Fruit fly (Drosophila melanogaster): ENCODE results near the gene Spn75F.

DNA sequence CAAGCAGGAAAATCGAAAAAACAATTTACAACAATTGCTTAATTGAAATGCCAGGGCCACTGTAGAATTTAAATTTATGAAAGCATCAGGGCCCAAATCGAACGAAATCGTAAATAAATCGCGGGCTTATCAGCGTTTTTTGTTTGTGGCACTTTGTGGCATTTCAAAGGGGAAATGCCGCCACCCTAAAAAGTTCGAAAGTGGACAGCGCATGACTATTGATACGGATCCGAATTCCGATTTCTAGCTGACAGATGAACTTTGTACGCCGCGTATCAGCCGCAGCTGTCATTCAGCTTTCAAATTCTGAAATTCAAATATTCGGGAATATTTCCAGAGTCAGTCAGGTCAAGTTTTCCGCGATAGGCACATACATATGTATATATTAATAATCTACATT is 26.8 kb upstream of the Spn75F start:
- TF ChIP-seq CG16779 (tag; optimal IDR thresholded peaks at IDR 0.05) (no peak), CG6792 (GFP tag; optimal IDR thresholded peaks at IDR 0.05) (no peak), Eip93F (GFP tag; optimal IDR thresholded peaks at IDR 0.05) (no peak), achi (GFP tag; optimal IDR thresholded peaks at IDR 0.05) (no peak), OdsH (GFP tag; optimal IDR thresholded peaks at IDR 0.05) (no peak), Hr39 (GFP tag; optimal IDR thresholded peaks at IDR 0.05) (no peak), CG6808 (GFP tag; optimal IDR thresholded peaks at IDR 0.05) (no peak), CG11762 (GFP tag; optimal IDR thresholded peaks at IDR 0.05; ENCODE audit: insufficient read depth) (no peak)

Measured in whole organism, prepupa.